Fruit fly (Drosophila melanogaster): ENCODE data around the gene eIF3d2.

Gene eIF3d2

DNA sequence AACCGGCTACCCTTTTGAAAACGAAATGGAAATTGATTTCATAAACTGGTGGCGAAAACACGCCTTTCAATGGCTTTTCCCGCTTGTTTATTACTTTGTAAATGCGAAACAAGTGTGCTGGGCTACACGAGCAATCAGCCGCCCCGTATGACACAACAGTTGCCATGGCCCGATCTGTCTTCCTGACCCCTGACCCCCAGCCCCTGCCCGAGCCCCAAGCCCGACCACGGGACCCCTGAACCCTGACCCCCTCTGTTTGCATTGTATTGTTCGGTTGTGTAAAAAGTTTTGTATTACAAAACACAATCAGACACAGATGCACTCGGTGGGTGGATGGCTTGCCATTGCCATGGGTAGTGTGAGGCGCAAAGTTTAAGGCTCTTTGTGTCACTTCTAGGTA is 9.2 kb downstream of the eIF3d2 start:
- TF ChIP-seq CG8478 (optimal IDR thresholded peaks at IDR 0.05) (no peak), CTCF (optimal IDR thresholded peaks at IDR 0.05) (no peak)

DNA sequence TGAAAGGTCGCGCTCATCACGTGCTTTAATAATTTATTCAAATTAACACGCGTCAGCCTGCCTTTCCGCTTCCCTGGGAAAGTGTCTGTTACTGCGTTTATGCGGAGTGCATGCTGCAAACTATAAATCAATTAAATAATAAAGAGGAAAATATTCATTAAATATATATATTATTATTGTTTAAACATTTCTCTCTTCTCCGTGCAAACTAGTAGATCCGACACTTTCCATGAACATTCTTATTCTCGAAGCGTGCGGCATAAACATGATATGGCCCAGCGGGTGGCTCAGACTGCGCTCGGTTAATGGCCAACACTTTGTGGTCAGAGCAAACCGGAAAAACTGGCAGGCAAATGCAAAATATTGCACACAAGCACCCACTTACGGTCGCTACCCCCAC is 26.5 kb downstream of the eIF3d2 start:
- TF ChIP-seq CTCF (optimal IDR thresholded peaks at IDR 0.05): no peak

DNA sequence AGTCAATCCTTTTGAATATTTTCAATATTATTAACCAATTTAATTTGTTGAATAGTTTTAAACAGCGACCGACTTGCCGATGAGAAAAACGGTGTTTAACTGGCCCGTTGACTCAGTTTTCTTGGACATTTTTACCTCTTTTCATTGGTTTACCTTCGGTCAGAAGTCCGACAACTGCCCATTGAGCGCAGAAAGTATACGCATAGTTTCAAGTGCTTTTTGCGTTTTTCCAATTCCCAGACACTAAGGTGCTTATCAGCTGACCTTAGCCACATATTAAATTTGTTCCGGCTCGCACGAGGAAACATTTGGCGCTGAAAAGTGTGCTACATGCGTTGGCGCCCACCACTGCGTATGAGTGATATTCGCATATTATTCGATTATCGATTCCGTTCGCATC is 28.7 kb downstream of the eIF3d2 start, which contains the start of gene Cpn:
Cpn (minus strand) TSS at position 101 of the 400 bp plus-strand sequence.
- TF ChIP-seq CTCF (optimal IDR thresholded peaks at IDR 0.05) (no peak), CG8478 (optimal IDR thresholded peaks at IDR 0.05) (no peak)

DNA sequence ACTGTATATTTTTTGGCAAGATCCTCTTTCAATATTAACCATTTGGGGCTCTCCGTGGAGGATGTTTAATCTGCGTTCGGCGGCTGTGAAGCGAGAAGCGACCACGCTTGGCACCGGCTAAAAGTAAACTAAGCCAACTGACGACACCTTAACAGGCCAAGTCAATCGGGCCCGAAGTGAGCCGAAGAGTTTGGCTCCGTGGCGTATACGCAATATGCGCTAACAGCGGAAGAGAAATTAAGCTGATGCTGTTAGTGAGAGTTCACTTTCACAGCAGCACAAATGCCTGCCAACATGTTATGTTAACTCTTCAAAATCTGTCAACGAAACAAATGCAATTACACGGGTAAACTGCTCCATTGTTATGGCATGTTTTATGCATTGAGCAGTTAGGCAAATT is 36.3 kb downstream of the eIF3d2 start, which contains the start of gene dpr15:
dpr15 (minus strand) TSS at position 101 of the 400 bp plus-strand sequence.
- TF ChIP-seq CG8478 (optimal IDR thresholded peaks at IDR 0.05) (no peak), CTCF (optimal IDR thresholded peaks at IDR 0.05) (no peak)
